Worm (Caenorhabditis elegans) whole organism, L3 larva: ENCODE results near the gene C33C12.1.

Experiments
- ceh-82 ChIP-seq: fragments of 150-350 bp; optimal IDR thresholded peaks from 2 replicates; lab custom pipeline; 2014; ENCODE audit warnings: missing biosample characterization, missing genetic modification characterization
- lin-15B ChIP-seq: fragments of 150-350 bp; optimal IDR thresholded peaks from 2 replicates; lab custom pipeline; 2014; ENCODE audit warnings: missing biosample characterization, missing genetic modification characterization
- lin-39 ChIP-seq: fragments of 150-350 bp; optimal IDR thresholded peaks from 2 replicates; lab custom pipeline; 2018; ENCODE audit warnings: missing biosample characterization, missing genetic modification reagents, missing genetic modification characterization
- nhr-76 ChIP-seq: fragments of 150-350 bp; sonication (generic microtip); optimal IDR thresholded peaks from 5 replicates; lab custom pipeline; 2014; ENCODE audit warnings: missing biosample characterization, missing genetic modification characterization
- pha-4 ChIP-seq: fragments of 150-350 bp; optimal IDR thresholded peaks from 2 replicates; lab custom pipeline; 2014; ENCODE audit warnings: missing biosample characterization, missing genetic modification reagents, missing genetic modification characterization
- snpc-4 ChIP-seq: fragments of 150-350 bp; optimal IDR thresholded peaks from 2 replicates; lab custom pipeline; 2014; ENCODE audit warnings: missing biosample characterization, missing genetic modification characterization
- zag-1 ChIP-seq: fragments of 150-350 bp; optimal IDR thresholded peaks from 2 replicates; lab custom pipeline; 2014; ENCODE audit warnings: missing biosample characterization, missing genetic modification characterization

DNA sequence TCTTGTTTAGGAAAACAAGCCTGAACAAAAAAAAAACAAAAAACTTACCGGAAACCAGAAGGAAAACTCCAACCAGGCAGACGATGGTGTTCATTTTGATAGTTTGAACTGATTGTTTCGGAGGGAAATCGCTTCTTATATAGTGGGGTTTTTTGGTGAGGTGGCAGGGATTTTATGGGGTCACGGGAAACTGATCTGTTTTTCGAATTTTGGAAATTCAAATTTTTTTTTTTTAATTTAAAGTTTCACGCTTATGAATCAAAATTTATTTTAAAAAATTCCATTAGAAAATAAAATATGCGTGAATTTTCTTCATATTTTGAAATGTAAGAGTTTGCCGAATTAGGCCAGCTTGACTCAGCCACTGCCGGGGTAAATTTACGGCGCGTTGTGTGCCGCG is 22.7 kb upstream of the C33C12.1 start, which contains the start of gene C33C12.7:
- TF ChIP-seq ceh-82 = no peak
- TF ChIP-seq pha-4 (tag; lab: Kevin White, UChicago) = no peak
- no peak for TF ChIP-seq zag-1 (tag; lab: Kevin White, UChicago)
- TF ChIP-seq lin-39 = no peak
- no peak for TF ChIP-seq snpc-4 (tag; lab: Kevin White, UChicago)
- TF ChIP-seq lin-15B (tag; lab: Kevin White, UChicago) = no peak
- TF ChIP-seq nhr-76 (tag; lab: Kevin White, UChicago) = no peak
